Worm (Caenorhabditis elegans) whole organism, late embryonic: ENCODE data around the gene lys-5.

Experiments
- T23F11.4 ChIP-seq: fragments of 200-800 bp; sonication (Bioruptor generic); optimal IDR thresholded peaks from 2 replicates; lab custom pipeline; 2018; ENCODE audit warnings: mild to moderate bottlenecking, missing genetic modification characterization, missing compliant biosample characterization
- ahr-1 ChIP-seq: sonication (generic microtip); optimal IDR thresholded peaks from 2 replicates; lab custom pipeline; 2016; ENCODE audit warnings: missing genetic modification characterization, missing compliant biosample characterization
- dmd-4 ChIP-seq: sonication (generic microtip); optimal IDR thresholded peaks from 2 replicates; lab custom pipeline; 2016; ENCODE audit warnings: borderline replicate concordance, missing genetic modification characterization, missing compliant biosample characterization
- fkh-10 ChIP-seq: fragments of 150-350 bp; optimal IDR thresholded peaks from 2 replicates; lab custom pipeline; 2014; ENCODE audit warnings: missing biosample characterization, missing genetic modification reagents, missing genetic modification characterization
- npax-4 ChIP-seq: sonication (generic microtip); optimal IDR thresholded peaks from 2 replicates; lab custom pipeline; 2016; ENCODE audit warnings: missing genetic modification characterization, missing compliant biosample characterization
- pros-1 ChIP-seq: fragments of 150-350 bp; optimal IDR thresholded peaks from 2 replicates; lab custom pipeline; 2014; ENCODE audit warnings: missing biosample characterization, missing genetic modification reagents, missing genetic modification characterization
- rnt-1 ChIP-seq: sonication (generic microtip); optimal IDR thresholded peaks from 2 replicates; lab custom pipeline; 2016; ENCODE audit warnings: missing genetic modification characterization, missing compliant biosample characterization
- tbx-7 ChIP-seq: sonication (generic microtip); optimal IDR thresholded peaks from 2 replicates; lab custom pipeline; 2016; ENCODE audit warnings: missing genotype, missing genetic modification characterization, missing compliant biosample characterization

DNA sequence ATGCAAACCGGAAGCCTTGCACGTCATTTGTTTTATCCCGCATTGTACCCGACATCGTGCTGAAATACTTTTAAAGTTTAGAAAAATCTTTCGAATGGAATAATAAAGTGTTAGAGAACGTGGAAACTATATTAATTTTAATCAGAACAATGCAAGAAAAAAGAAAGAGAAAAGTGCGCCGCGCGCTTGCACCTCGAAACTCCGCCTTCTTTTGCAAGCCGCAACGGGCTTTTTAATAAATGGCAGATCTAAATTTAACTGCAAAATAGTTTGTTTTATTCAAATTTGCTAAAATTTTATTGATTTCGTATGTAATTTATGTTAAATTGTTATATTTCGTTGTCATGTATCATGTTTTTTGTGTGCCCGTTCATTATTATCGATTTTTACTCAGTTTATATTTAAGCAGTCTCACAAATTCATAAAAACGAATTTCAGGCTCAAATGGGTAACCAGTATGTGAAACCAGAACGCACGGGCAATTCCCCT lies 26.6 kb upstream of the lys-5 start, which contains the start of the genes acl-3 and ndub-6:
- no peak for TF ChIP-seq npax-4 (tag; lab: Kevin White, UChicago)
- TF ChIP-seq dmd-4 = no peak
- TF ChIP-seq tbx-7 = no peak
- TF ChIP-seq pros-1 = no peak
- no peak for TF ChIP-seq ahr-1
- no peak for TF ChIP-seq fkh-10 (GFP tag; lab: Kevin White, UChicago)
- TF ChIP-seq rnt-1 = no peak
- TF ChIP-seq T23F11.4 (GFP tag; lab: Kevin White, UChicago) = no peak
